Worm (Caenorhabditis elegans): Measurements from ENCODE around the gene B0304.4.

DNA sequence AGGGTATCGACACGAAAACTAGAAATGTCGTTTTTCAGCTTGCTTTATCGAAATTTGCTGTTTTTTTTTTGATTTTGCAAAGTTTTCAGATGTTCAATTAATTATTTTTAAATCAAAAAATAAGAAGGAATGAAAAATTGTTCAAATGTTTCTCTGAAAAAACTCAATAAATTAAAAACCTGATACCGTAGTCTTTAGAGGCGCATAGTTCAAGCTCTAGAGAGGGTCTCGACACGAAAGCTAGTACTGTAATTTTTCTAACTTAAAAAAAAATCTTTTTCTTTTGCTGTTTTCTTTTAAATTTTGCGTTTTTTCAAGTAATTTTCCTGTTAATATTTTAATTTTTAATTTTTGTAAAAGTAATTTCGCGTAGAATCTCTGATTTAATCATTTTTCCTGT is 43.2 kb upstream of the B0304.4 start:
- TF ChIP-seq klf-2 (GFP tag; conservative IDR thresholded peaks at IDR 0.05), result no peak
- no peak for TF ChIP-seq T22C8.4 (GFP tag; IDR thresholded peaks at IDR 0.05)
- TF ChIP-seq cog-1 (tag; optimal IDR thresholded peaks at IDR 0.05), result no peak
- no peak for TF ChIP-seq tab-1 (GFP tag; IDR thresholded peaks at IDR 0.05)
- TF ChIP-seq ztf-23 (GFP tag; IDR thresholded peaks at IDR 0.05), result no peak
- no peak for TF ChIP-seq flt-1 (GFP tag; IDR thresholded peaks at IDR 0.05)
- no peak for TF ChIP-seq ztf-29 (GFP tag; IDR thresholded peaks at IDR 0.05)
- no peak for TF ChIP-seq ref-1 (GFP tag; conservative IDR thresholded peaks at IDR 0.05)
